Worm (Caenorhabditis elegans) whole organism, L1 larva: Measurements from ENCODE around the gene nspb-7.

Source experiments
- C16A3.4 ChIP-seq: fragments of 150-350 bp; optimal IDR thresholded peaks from 2 replicates; lab custom pipeline; 2014; ENCODE audit warnings: missing biosample characterization, missing genetic modification characterization
- C34B4.2 ChIP-seq: sonication (generic microtip); optimal IDR thresholded peaks from 2 replicates; lab custom pipeline; 2017; ENCODE audit warnings: mild to moderate bottlenecking, missing genetic modification characterization, missing compliant biosample characterization
- Y116A8C.19 ChIP-seq: sonication (generic microtip); optimal IDR thresholded peaks from 2 replicates; lab custom pipeline; 2016; ENCODE audit warnings: missing compliant biosample characterization, missing genetic modification characterization, borderline replicate concordance
- ama-1 ChIP-seq: fragments of 150-350 bp; optimal IDR thresholded peaks from 2 replicates; lab custom pipeline; 2014
- blmp-1 ChIP-seq: fragments of 150-350 bp; optimal IDR thresholded peaks from 2 replicates; lab custom pipeline; 2014; ENCODE audit warnings: missing biosample characterization, missing genetic modification characterization
- ceh-88 ChIP-seq: fragments of 200-800 bp; sonication (Bioruptor generic); IDR thresholded peaks from 2 replicates; pipeline ENCODE4 v1.3.6; 2022; ENCODE audit warnings: missing genetic modification characterization, missing compliant biosample characterization
- ceh-90 ChIP-seq: sonication (generic microtip); optimal IDR thresholded peaks from 2 replicates; lab custom pipeline; 2016; ENCODE audit warnings: missing genetic modification characterization, missing compliant biosample characterization
- dsc-1 ChIP-seq: sonication (generic microtip); optimal IDR thresholded peaks from 2 replicates; lab custom pipeline; 2016; ENCODE audit warnings: mild to moderate bottlenecking, missing genetic modification characterization, missing compliant biosample characterization
- egl-13 ChIP-seq: sonication (generic microtip); optimal IDR thresholded peaks from 2 replicates; lab custom pipeline; 2016; ENCODE audit warnings: missing genotype, missing genetic modification reagents, missing genetic modification characterization, missing compliant biosample characterization
- elt-2 ChIP-seq: sonication (generic microtip); optimal IDR thresholded peaks from 2 replicates; lab custom pipeline; 2016; ENCODE audit warnings: missing genetic modification characterization, mild to moderate bottlenecking, inconsistent platforms, missing compliant biosample characterization, missing genetic modification reagents
- elt-3 ChIP-seq, 6 experiments: fragments of 150-350 bp in 1 of 6; sonication (generic microtip); optimal IDR thresholded peaks; 2 replicates each; lab custom pipeline; 2017 to 2018; ENCODE audit warnings: missing biosample characterization in 6 of 6, missing genetic modification characterization in 6 of 6, inconsistent platforms in 1 of 6
- ets-5 ChIP-seq: fragments of 200-800 bp; sonication (Bioruptor generic); IDR thresholded peaks from 2 replicates; pipeline ENCODE4 v1.3.6; 2022; ENCODE audit warnings: missing genetic modification characterization, missing compliant biosample characterization
- fos-1 ChIP-seq: fragments of 150-350 bp; optimal IDR thresholded peaks from 2 replicates; lab custom pipeline; 2014; ENCODE audit warnings: missing biosample characterization, missing genetic modification characterization
- grh-1 ChIP-seq: fragments of 200-800 bp; sonication (Bioruptor generic); IDR thresholded peaks from 2 replicates; pipeline ENCODE4 v1.3.6; 2022; ENCODE audit warnings: missing genetic modification reagents, missing genetic modification characterization, missing compliant biosample characterization
- hlh-17 ChIP-seq: fragments of 200-800 bp; sonication (Bioruptor generic); optimal IDR thresholded peaks from 2 replicates; lab custom pipeline; 2018; ENCODE audit warnings: missing genetic modification characterization, mild to moderate bottlenecking, missing compliant biosample characterization, moderate library complexity, borderline replicate concordance
- hlh-4 ChIP-seq: sonication (generic microtip); optimal IDR thresholded peaks from 2 replicates; lab custom pipeline; 2016; ENCODE audit warnings: mild to moderate bottlenecking, missing genetic modification characterization, missing compliant biosample characterization
- isw-1 ChIP-seq: fragments of 200-800 bp; sonication (Bioruptor generic); IDR thresholded peaks from 2 replicates; pipeline ENCODE4 v1.3.6; 2022; ENCODE audit warnings: missing genetic modification characterization, missing compliant biosample characterization
- jun-1 ChIP-seq: fragments of 150-350 bp; optimal IDR thresholded peaks from 2 replicates; lab custom pipeline; 2014; ENCODE audit warnings: missing biosample characterization, missing genetic modification reagents, missing genetic modification characterization
- lin-13 ChIP-seq: fragments of 150-350 bp; optimal IDR thresholded peaks from 2 replicates; lab custom pipeline; 2014; ENCODE audit warnings: missing biosample characterization, missing genetic modification reagents, missing genetic modification characterization
- lin-14 ChIP-seq: fragments of 200-800 bp; sonication (Bioruptor generic); optimal IDR thresholded peaks from 2 replicates; lab custom pipeline; 2018; ENCODE audit warnings: mild to moderate bottlenecking, missing genetic modification characterization, moderate library complexity, missing compliant biosample characterization
- lin-35 ChIP-seq, 2 experiments: fragments of 150-350 bp; optimal IDR thresholded peaks; 2 replicates each; lab custom pipeline; 2014; ENCODE audit warnings: missing biosample characterization in 2 of 2, missing genetic modification characterization in 2 of 2, missing genetic modification reagents in 2 of 2
- lin-39 ChIP-seq: fragments of 150-350 bp; optimal IDR thresholded peaks from 2 replicates; lab custom pipeline; 2014; ENCODE audit warnings: missing biosample characterization, missing genetic modification reagents, missing genetic modification characterization
- lsy-2 ChIP-seq, 2 experiments: fragments of 150-350 bp; optimal IDR thresholded peaks; 2 replicates each; lab custom pipeline; 2014; ENCODE audit warnings: missing biosample characterization in 2 of 2, missing genetic modification characterization in 2 of 2
- mep-1 ChIP-seq: fragments of 150-350 bp; optimal IDR thresholded peaks from 2 replicates; lab custom pipeline; 2014; ENCODE audit warnings: missing biosample characterization, missing genetic modification characterization
- nhr-11 ChIP-seq: fragments of 150-350 bp; optimal IDR thresholded peaks from 2 replicates; lab custom pipeline; 2014; ENCODE audit warnings: missing biosample characterization, missing genetic modification characterization
- nhr-19 ChIP-seq: fragments of 200-800 bp; sonication (Bioruptor generic); conservative IDR thresholded peaks from 2 replicates; pipeline ENCODE4 v1.3.6; 2022; ENCODE audit warnings: missing genetic modification characterization, missing compliant biosample characterization
- nhr-20 ChIP-seq: sonication (generic microtip); optimal IDR thresholded peaks from 2 replicates; lab custom pipeline; 2016; ENCODE audit warnings: mild to moderate bottlenecking, missing genetic modification characterization, missing compliant biosample characterization
- nhr-237 ChIP-seq: fragments of 150-350 bp; optimal IDR thresholded peaks from 2 replicates; lab custom pipeline; 2014; ENCODE audit warnings: missing biosample characterization, missing genetic modification characterization
- nhr-71 ChIP-seq: sonication (generic microtip); optimal IDR thresholded peaks from 2 replicates; lab custom pipeline; 2016; ENCODE audit warnings: mild to moderate bottlenecking, missing genetic modification characterization, moderate library complexity, missing compliant biosample characterization
- nhr-84 ChIP-seq: sonication (generic microtip); optimal IDR thresholded peaks from 2 replicates; lab custom pipeline; 2017; ENCODE audit warnings: missing biosample characterization, missing genetic modification characterization
- nhr-85 ChIP-seq: sonication (generic microtip); peaks from one replicate; lab custom pipeline; 2016; ENCODE audit warnings: missing genetic modification characterization, inconsistent platforms, missing compliant biosample characterization
- nhr-90 ChIP-seq: sonication (generic microtip); optimal IDR thresholded peaks from 2 replicates; lab custom pipeline; 2016; ENCODE audit warnings: mild to moderate bottlenecking, missing genetic modification characterization, missing compliant biosample characterization; ENCODE audit not compliant: poor library complexity
- skn-1 ChIP-seq: fragments of 150-350 bp; optimal IDR thresholded peaks from 2 replicates; lab custom pipeline; 2014; ENCODE audit warnings: missing biosample characterization, missing genetic modification characterization
- snu-23 ChIP-seq: sonication (generic microtip); optimal IDR thresholded peaks from 2 replicates; lab custom pipeline; 2016; ENCODE audit warnings: missing genetic modification characterization, missing compliant biosample characterization
- sox-4 ChIP-seq: sonication (generic microtip); optimal IDR thresholded peaks from 2 replicates; lab custom pipeline; 2016; ENCODE audit warnings: missing genetic modification characterization, missing compliant biosample characterization
- sptf-1 ChIP-seq: fragments of 150-350 bp; optimal IDR thresholded peaks from 2 replicates; lab custom pipeline; 2014; ENCODE audit warnings: missing biosample characterization, missing genetic modification characterization
- sup-37 ChIP-seq: fragments of 200-800 bp; sonication (Bioruptor generic); optimal IDR thresholded peaks from 2 replicates; lab custom pipeline; 2018; ENCODE audit warnings: mild to moderate bottlenecking, missing genetic modification characterization, missing compliant biosample characterization
- tbx-2 ChIP-seq: sonication (generic microtip); optimal IDR thresholded peaks from 2 replicates; lab custom pipeline; 2016; ENCODE audit warnings: missing genetic modification characterization, missing compliant biosample characterization
- unc-30 ChIP-seq: sonication (generic microtip); optimal IDR thresholded peaks from 2 replicates; lab custom pipeline; 2017; ENCODE audit warnings: missing biosample characterization, missing genetic modification characterization
- unc-86 ChIP-seq: sonication (generic microtip); optimal IDR thresholded peaks from 2 replicates; lab custom pipeline; 2016; ENCODE audit warnings: missing genetic modification characterization, missing compliant biosample characterization
- vab-15 ChIP-seq: sonication (generic microtip); optimal IDR thresholded peaks from 2 replicates; lab custom pipeline; 2017; ENCODE audit warnings: missing genotype, mild to moderate bottlenecking, missing genetic modification characterization, missing compliant biosample characterization
- zag-1 ChIP-seq: fragments of 150-350 bp; optimal IDR thresholded peaks from 2 replicates; lab custom pipeline; 2014; ENCODE audit warnings: missing biosample characterization, missing genetic modification characterization
- zip-4 ChIP-seq: fragments of 200-800 bp; sonication (Bioruptor generic); optimal IDR thresholded peaks from 2 replicates; lab custom pipeline; 2018; ENCODE audit warnings: mild to moderate bottlenecking, missing genetic modification characterization, moderate library complexity, missing compliant biosample characterization

nspb-7 gene

DNA sequence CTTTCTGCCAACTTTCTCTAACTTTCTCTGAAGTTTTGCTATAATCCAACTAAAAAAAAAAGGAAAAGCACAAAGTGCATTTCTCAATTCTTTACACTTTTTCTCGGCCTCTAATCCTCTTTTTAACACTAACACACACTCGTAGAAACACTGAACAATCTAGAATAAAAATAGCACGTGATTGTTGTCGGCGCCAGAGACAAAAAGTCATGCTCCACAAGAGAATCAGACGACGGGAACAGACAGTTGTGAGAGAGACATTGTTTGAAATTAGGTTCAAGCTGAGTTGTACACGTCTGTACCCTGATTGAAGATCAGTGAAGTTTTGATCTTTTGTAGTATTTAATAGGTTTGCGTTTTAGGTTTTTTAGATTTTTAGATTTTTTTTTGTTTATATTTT, 20.3 kb downstream of the nspb-7 start (continued):
- peak; percentile 67 for TF ChIP-seq nhr-85 (tag; lab: Kevin White, UChicago)
- no peak; the same call in 1 of the 2 replicates for TF ChIP-seq isw-1
- TF ChIP-seq snu-23 (GFP tag; lab: Kevin White, UChicago): peak; percentile 87
- no peak for TF ChIP-seq vab-15 (tag; lab: Kevin White, UChicago)
- no peak for TF ChIP-seq zag-1 (tag; lab: Kevin White, UChicago)
- peak; percentile 19 for TF ChIP-seq C16A3.4 (tag; lab: Kevin White, UChicago)
- TF ChIP-seq hlh-4 (tag; lab: Kevin White, UChicago): no peak
- no peak for TF ChIP-seq nhr-84 (tag; lab: Kevin White, UChicago)

DNA sequence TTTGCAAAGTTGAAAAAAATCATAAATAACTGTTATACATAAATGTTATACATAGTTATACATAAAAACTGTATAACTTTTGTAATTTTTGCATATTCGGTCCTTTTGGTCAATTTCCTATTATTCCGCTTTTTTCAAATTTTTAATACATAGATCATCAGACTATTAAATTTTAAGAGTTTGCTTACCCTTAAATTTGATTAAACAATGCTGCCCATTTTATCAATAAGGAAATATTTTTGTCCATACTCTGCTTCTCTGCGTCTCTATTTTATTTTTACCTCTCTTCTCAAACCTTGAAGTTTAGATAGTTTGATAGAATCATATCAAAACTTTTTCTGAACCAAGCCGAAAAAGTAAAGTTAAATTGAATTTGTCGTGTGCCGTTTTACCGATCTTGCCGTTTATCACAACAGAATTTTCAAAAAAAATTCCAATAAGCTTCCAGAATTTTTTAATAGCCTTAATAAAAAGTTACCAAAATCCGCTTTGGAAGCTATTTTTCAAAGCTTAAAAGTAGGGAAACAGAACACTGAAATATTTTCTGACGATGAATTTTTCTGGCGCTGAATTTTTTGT, 21.3 kb downstream of the nspb-7 start:
- TF ChIP-seq unc-86 (no peak), jun-1 (no peak), mep-1 (tag; lab: Kevin White, UChicago) (peak; percentile 6), sptf-1 (tag; lab: Kevin White, UChicago) (no peak), sox-4 (no peak)

DNA sequence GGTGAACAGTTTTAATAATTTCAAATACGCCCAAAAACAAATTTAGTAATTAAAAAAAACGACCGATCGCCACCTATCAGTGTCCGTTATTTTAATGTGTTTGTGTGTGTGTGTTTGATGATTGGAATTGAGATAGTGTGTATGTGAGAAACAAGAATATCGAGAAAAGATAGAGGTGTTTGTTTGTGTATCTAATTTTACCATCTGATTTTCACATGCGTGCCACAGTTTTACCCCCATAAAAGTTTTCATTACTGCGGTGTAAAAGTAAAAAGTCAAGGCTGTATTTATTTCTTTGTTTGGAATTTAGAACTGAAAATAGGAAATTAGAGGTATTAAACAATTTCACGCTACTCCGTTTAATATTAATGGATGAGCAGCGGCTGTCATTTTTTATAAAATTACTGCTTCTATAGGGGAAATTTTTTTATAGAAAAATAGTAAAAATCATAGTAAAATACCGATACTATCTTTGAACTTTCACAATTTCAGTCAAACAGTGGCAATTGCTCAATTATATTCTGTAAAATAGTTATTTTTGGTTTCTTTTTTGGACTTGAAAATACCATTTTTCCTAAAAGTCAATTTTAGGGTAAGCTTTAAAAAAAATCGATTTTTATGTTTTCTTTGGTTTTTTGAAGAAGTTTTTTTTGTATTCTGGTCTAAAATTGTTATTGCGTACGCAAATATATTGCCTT, 22.0 kb downstream of the nspb-7 start:
- TF ChIP-seq lin-35 (GFP tag; optimal IDR thresholded peaks at IDR 0.05; lab: Kevin White, UChicago) (peak in 1 of 2 experiments; percentile 45), ets-5 (GFP tag; lab: Robert Waterston, UW) (no peak), ama-1 (lab: Kevin White, UChicago) (peak; percentile 22), ceh-88 (GFP tag; lab: Robert Waterston, UW) (no peak; the same call in 1 of the 2 replicates), hlh-17 (GFP tag; lab: Kevin White, UChicago) (no peak), dsc-1 (no peak), lsy-2 (tag; optimal IDR thresholded peaks at IDR 0.05; lab: Kevin White, UChicago) (peak in 1 of 2 experiments; percentile 10), nhr-71 (tag; lab: Kevin White, UChicago) (peak; percentile 41), lin-14 (GFP tag; lab: Kevin White, UChicago) (peak; percentile 69), nhr-19 (peak; percentile 31), nhr-85 (tag; lab: Kevin White, UChicago) (peak; percentile 92), unc-30 (tag; lab: Kevin White, UChicago) (no peak), C34B4.2 (tag; lab: Kevin White, UChicago) (no peak), tbx-2 (tag; lab: Kevin White, UChicago) (no peak), mep-1 (tag; lab: Kevin White, UChicago) (peak; percentile 31), C16A3.4 (tag; lab: Kevin White, UChicago) (peak; percentile 18), snu-23 (GFP tag; lab: Kevin White, UChicago) (peak; percentile 59), elt-3 (tag; optimal IDR thresholded peaks at IDR 0.05; lab: Kevin White, UChicago) (peak in 4 of 6 experiments; percentile 33 to 54 (median 39)), nhr-90 (tag; lab: Kevin White, UChicago) (peak; percentile 48), lin-13 (GFP tag; lab: Kevin White, UChicago) (no peak), egl-13 (tag; lab: Kevin White, UChicago) (no peak), zip-4 (no peak), grh-1 (GFP tag; lab: Robert Waterston, UW) (no peak), nhr-20 (tag; lab: Kevin White, UChicago) (peak; percentile 61), lin-39 (tag; lab: Kevin White, UChicago) (no peak), sptf-1 (tag; lab: Kevin White, UChicago) (no peak), elt-2 (tag; lab: Kevin White, UChicago) (peak; percentile 7), ceh-90 (no peak), sox-4 (no peak), Y116A8C.19 (tag; lab: Kevin White, UChicago) (no peak), blmp-1 (tag; lab: Kevin White, UChicago) (peak; percentile 46), sup-37 (GFP tag; lab: Kevin White, UChicago) (peak; percentile 0), fos-1 (tag; lab: Kevin White, UChicago) (no peak), skn-1 (tag; lab: Kevin White, UChicago) (no peak), nhr-237 (tag; lab: Kevin White, UChicago) (no peak), nhr-11 (tag; lab: Kevin White, UChicago) (no peak)
